Fruit fly (Drosophila melanogaster): ENCODE measurements around the gene CG33796.

DNA sequence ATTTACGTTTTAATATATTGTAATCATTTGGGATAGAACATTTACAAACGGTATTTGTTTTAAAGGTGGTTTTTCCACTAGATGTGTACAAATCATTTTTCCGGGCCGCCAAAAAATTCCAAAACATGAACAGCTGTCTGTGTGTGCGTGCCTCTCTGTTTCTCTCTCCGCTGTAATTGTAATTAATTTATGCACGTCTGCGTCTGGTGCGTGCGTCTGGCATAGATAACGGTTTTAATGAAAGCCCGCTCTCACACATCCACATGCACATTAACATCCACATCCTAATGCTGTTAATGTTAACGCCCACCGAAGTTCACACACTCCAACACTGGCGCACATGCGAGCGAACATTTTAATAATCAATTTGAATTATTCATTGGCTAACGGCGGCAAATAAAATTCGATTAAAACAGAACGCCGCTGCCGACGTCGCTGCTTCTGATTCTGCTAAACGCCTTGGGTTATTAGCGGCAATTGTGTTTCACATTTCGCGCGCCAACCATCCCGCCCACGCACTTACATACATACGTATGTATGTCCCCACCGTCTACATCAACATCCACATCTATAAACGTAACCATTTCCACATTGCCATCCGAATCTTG is 23.9 kb downstream of the CG33796 start:
- TF ChIP-seq psq (optimal IDR thresholded peaks at IDR 0.05) (no peak), ttk (optimal IDR thresholded peaks at IDR 0.05) (no peak), Myc (optimal IDR thresholded peaks at IDR 0.05) (no peak), insv (optimal IDR thresholded peaks at IDR 0.05) (no peak), h (optimal IDR thresholded peaks at IDR 0.05) (no peak), Sin3A (optimal IDR thresholded peaks at IDR 0.05) (no peak)
